Worm (Caenorhabditis elegans) whole organism, dauer: Measurements from ENCODE around the gene C18D4.6.
"Not testable (repeated sequence)": the region's sequence is repeated elsewhere in the genome, so short reads cannot be mapped to it uniquely, and the experiment has no call there.

Experiments used
- unc-62 ChIP-seq: sonication (generic microtip); optimal IDR thresholded peaks from 2 replicates; lab custom pipeline; 2017; ENCODE audit warnings: missing biosample characterization, missing genetic modification reagents, missing genetic modification characterization

Gene C18D4.6

ce11 chrV:17538279-17538896, at the start of gene C18D4.6:
C18D4.6 (minus strand) TSS chrV:17538375.
- TF ChIP-seq unc-62 (GFP tag; lab: Kevin White, UChicago): no peak

ce11 chrV:17584352-17584843, 46.2 kb upstream of the C18D4.6 start, which contains the start of gene fbxa-133:
fbxa-133 (plus strand) TSS chrV:17584793.
- not testable (repeated sequence) for TF ChIP-seq unc-62 (GFP tag; lab: Kevin White, UChicago)

DNA sequence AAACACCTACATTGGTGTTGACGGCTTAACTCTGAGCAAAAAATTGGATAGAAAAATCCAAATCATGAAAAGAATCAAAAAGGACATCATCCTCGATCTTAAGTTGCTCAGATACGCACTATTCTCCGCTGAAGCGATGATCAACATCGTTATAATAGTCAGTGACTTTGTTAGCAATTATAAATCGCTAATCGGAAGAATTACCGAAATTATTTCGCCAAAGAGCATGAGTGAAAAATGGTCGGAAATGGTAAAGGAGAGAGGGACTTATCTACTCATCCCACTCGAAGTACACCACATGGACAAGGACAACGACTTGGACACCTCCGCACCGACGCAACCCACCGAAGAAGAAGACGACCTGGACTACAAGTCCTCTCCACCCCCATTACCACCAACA, 41.8 kb upstream of the C18D4.6 start:
- no peak for TF ChIP-seq unc-62 (GFP tag; lab: Kevin White, UChicago)

ce11 chrV:17566850-17567249, 28.7 kb upstream of the C18D4.6 start, which contains the start of gene C38D9.2:
C38D9.2 (plus strand) TSS chrV:17567150.
- TF ChIP-seq unc-62 (GFP tag; lab: Kevin White, UChicago): no peak

- TF ChIP-seq unc-62 (GFP tag; lab: Kevin White, UChicago): no peak
These were observed 27.7 kb upstream of the C18D4.6 start, which contains the start of gene fbxa-171 for ce11 chrV:17565903-17566302. fbxa-171 (minus strand) TSS chrV:17566003.

DNA sequence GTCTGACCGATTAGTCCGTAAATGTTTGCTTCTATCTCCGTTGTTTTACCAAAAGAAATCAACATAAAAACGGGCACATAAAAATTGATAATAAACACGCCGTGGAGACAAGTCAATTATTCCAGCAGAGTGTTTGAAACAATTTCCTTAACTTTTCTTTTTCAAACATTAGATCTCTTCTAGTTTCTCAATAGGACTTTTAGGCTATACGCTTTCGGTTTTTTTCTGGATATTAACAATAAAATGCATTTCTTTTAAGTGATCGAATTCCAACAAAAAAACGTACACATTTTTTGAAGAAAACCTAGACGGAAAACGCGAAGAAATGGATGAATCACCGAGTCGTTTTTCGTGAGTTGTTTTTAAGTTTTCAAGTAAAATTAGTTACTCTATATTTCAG, 20.8 kb upstream of the C18D4.6 start, which contains the start of gene fbxa-172:
fbxa-172 (plus strand) TSS at position 301 of the 400 bp plus-strand sequence.
- TF ChIP-seq unc-62 (GFP tag; lab: Kevin White, UChicago): no peak

DNA sequence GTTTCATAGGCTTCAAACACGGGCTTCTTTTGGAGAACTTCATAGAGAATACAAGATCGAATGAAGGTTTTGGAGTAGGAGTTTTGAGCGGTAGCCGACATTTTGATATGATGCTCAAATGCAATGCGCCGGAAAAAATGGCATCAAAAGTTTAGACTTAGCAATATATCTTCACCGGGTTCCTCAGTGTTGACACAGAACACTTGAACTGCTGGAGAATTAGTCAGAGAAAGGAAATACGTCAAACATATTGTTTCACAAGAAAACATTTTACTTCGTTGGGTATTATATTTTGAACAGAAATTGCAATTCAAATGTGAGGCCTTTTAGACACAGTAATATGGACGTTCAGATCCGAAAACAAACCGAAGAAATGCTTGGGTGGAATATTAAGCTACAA, 20.2 kb upstream of the C18D4.6 start, which contains the start of gene fbxa-174:
fbxa-174 (minus strand) TSS at position 101 of the 400 bp plus-strand sequence.
- TF ChIP-seq unc-62 (GFP tag; lab: Kevin White, UChicago): no peak

DNA sequence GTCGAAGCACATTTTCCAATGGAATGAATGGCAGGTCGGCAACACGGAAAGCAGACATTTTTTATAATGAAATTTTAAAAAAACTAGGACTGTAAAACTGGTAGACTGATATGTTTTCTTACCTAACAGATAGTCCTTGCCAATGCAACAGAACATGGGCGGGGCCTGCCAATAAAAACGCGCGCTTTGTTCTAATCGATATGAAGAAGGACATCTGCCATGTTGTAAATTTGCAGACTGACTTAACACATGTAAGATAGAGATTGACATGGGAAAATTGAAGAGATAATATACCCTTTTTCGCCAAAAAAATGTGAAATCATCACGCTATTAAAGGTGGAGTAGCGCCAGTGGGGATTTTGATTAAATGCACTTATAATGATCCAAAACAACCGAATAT, 14.6 kb upstream of the C18D4.6 start, which contains the start of gene C38D9.8:
C38D9.8 (minus strand) TSS at position 101 of the 400 bp plus-strand sequence.
- TF ChIP-seq unc-62 (GFP tag; lab: Kevin White, UChicago): no peak

- TF ChIP-seq unc-62 (GFP tag; lab: Kevin White, UChicago): no peak
These were observed 13.2 kb upstream of the C18D4.6 start for ce11 chrV:17551396-17551795.

DNA sequence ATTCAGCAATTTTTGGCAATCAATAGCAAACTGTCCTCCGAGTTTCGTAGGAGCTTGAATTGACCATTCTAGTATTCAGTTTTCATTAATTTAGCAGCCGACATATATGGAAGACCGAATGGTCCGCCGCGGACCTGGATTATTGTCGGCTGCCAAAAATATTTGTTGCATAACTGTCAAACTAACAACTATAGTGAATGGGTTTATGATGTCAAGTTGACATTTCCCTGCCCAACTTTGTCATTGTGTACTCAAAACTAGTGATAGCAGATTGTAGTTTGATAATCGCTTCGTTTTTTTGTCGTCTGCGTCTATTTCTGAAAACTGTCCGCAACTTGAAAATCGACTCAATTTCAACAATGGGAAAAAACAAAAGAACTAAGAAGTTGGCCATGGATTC, 11.2 kb upstream of the C18D4.6 start, which contains the start of gene fbxa-176:
fbxa-176 (plus strand) TSS at position 314 of the 400 bp plus-strand sequence.
- TF ChIP-seq unc-62 (GFP tag; lab: Kevin White, UChicago): no peak

DNA sequence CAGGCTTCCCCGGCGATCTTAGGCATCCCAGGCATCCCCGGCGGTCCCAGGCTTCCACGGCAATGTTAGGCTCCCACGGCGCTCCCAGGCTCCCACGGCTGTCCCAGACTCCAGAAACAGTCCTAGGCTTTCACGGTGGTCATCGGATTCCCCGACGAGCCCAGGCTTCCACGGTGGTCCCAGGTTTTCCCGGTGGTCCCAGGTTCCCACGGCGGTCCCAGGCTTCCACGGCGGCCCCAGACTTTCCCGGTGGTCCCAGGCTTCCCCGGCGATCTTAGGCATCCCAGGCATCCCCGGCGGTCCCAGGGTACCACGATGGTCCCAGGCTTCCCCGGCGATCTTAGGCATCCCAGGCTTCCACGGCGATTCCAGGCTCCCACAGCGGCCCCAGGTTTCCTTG, 10.5 kb upstream of the C18D4.6 start:
- TF ChIP-seq unc-62 (GFP tag; lab: Kevin White, UChicago): no peak

DNA sequence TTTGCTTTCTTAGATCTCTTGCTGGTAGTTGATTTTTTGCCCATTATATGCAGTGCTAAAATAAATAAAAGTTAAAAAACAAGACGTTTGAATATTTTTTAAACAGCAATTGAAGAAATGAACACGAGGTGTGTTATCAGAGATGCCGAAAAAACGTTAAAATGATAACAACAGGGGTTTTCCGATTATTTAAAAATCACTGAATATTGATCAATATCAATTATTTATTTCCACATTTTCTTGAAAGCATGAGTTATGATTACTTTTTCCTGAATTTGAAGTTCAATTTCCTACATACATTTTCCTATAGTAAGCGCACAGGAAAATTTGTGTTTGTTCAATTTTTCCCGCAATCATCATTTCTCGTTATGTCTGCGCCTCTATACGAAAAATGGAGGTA, 8.8 kb upstream of the C18D4.6 start:
- no peak for TF ChIP-seq unc-62 (GFP tag; lab: Kevin White, UChicago)

ce11 chrV:17542304-17542703, 4.1 kb upstream of the C18D4.6 start:
- TF ChIP-seq unc-62 (GFP tag; lab: Kevin White, UChicago): no peak

- no peak for TF ChIP-seq unc-62 (GFP tag; lab: Kevin White, UChicago)
These were observed 2.1 kb upstream of the C18D4.6 start, which contains the start of gene srz-25 for ce11 chrV:17540295-17540694. srz-25 (plus strand) TSS chrV:17540595.

ce11 chrV:17539289-17539688, 1.1 kb upstream of the C18D4.6 start:
- no peak for TF ChIP-seq unc-62 (GFP tag; lab: Kevin White, UChicago)

DNA sequence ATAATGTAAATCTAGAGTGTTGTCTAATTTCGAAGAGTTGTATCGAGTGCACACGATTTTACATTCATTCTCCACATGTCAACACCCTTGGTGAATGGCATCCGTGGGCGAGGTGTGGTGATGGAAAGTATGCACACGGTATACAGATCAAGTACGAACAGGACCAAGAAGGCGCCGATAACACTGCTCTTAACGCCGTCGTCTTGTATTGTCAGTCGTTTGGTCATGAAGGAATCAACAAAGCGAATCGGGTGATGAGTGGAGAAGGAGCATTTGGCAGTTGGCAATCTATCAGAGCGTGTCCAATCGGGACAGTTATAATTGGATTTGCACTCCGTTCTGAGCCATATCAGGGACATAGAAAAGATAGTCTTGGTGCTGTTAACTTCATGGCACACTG, 5.0 kb downstream of the C18D4.6 start:
- no peak for TF ChIP-seq unc-62 (GFP tag; lab: Kevin White, UChicago)

- TF ChIP-seq unc-62 (GFP tag; lab: Kevin White, UChicago): no peak
These were observed 5.5 kb downstream of the C18D4.6 start, which contains the start of gene C18D4.3 for ce11 chrV:17532686-17533085. C18D4.3 (minus strand) TSS chrV:17532786.
